Fruit fly (Drosophila melanogaster) whole organism, adult: Measurements from ENCODE around the gene CG12746.

Experiments used
- CG11617 ChIP-seq: fragments of 200-800 bp; sonication (Bioruptor generic); optimal IDR thresholded peaks from 2 replicates; lab custom pipeline; 2017; ENCODE audit warnings: mild to moderate bottlenecking, missing biosample characterization, missing genetic modification reagents, missing genetic modification characterization
- CG12768 ChIP-seq: fragments of 200-800 bp; sonication (Bioruptor generic); optimal IDR thresholded peaks from 2 replicates; lab custom pipeline; 2017; ENCODE audit warnings: missing biosample characterization, missing genetic modification characterization, mild to moderate bottlenecking, moderate library complexity, missing genetic modification reagents
- CG14711 ChIP-seq: fragments of 200-800 bp; sonication (Bioruptor generic); optimal IDR thresholded peaks from 2 replicates; lab custom pipeline; 2018; ENCODE audit warnings: missing biosample characterization, mild to moderate bottlenecking, missing genetic modification characterization, moderate library complexity
- CG1620 ChIP-seq: fragments of 200-800 bp; sonication (Bioruptor generic); optimal IDR thresholded peaks from 2 replicates; lab custom pipeline; 2016; ENCODE audit warnings: missing biosample characterization, missing genetic modification characterization
- CG33017 ChIP-seq: fragments of 200-800 bp; sonication (Bioruptor generic); optimal IDR thresholded peaks from 2 replicates; lab custom pipeline; 2018; ENCODE audit warnings: missing biosample characterization, mild to moderate bottlenecking, missing genetic modification characterization, moderate library complexity
- CG5204 ChIP-seq: fragments of 200-800 bp; sonication (Bioruptor generic); optimal IDR thresholded peaks from 2 replicates; lab custom pipeline; 2016; ENCODE audit warnings: missing biosample characterization, missing genetic modification characterization
- CG7045 ChIP-seq: fragments of 200-800 bp; sonication (Bioruptor generic); optimal IDR thresholded peaks from 2 replicates; lab custom pipeline; 2017; ENCODE audit warnings: missing biosample characterization, mild to moderate bottlenecking, missing genetic modification characterization
- CG7101 ChIP-seq: fragments of 200-800 bp; sonication (Bioruptor generic); optimal IDR thresholded peaks from 2 replicates; lab custom pipeline; 2018; ENCODE audit warnings: missing biosample characterization, mild to moderate bottlenecking, missing genetic modification characterization, moderate library complexity
- Clk ChIP-seq: fragments of 200-800 bp; sonication (Bioruptor generic); optimal IDR thresholded peaks from 2 replicates; lab custom pipeline; 2017; ENCODE audit warnings: missing biosample characterization, missing genetic modification characterization
- Crg-1 ChIP-seq: fragments of 200-800 bp; sonication (Bioruptor generic); optimal IDR thresholded peaks from 2 replicates; lab custom pipeline; 2016; ENCODE audit warnings: missing biosample characterization, missing genetic modification characterization
- Hr96 ChIP-seq: fragments of 200-800 bp; sonication (Bioruptor generic); optimal IDR thresholded peaks from 2 replicates; lab custom pipeline; 2016; ENCODE audit warnings: missing biosample characterization, missing genetic modification characterization
- Mnt ChIP-seq: fragments of 200-800 bp; sonication (Bioruptor generic); optimal IDR thresholded peaks from 2 replicates; lab custom pipeline; 2016; ENCODE audit warnings: missing biosample characterization, mild to moderate bottlenecking, missing genetic modification characterization
- bab1 ChIP-seq: fragments of 200-800 bp; sonication (Bioruptor generic); optimal IDR thresholded peaks from 3 replicates; lab custom pipeline; 2019; ENCODE audit warnings: missing biosample characterization, mild to moderate bottlenecking, missing genetic modification characterization, moderate library complexity
- cic ChIP-seq: fragments of 200-800 bp; sonication (Bioruptor generic); optimal IDR thresholded peaks from 2 replicates; lab custom pipeline; 2017; ENCODE audit warnings: missing biosample characterization, mild to moderate bottlenecking, missing genetic modification characterization, moderate library complexity
- cnc ChIP-seq, 2 experiments: fragments of >200 bp; optimal IDR thresholded peaks; 2 replicates each; lab custom pipeline; 2017
- kay ChIP-seq: fragments of 200-800 bp; sonication (Bioruptor generic); peaks from one replicate; lab custom pipeline; 2016; ENCODE audit warnings: missing biosample characterization, missing genetic modification characterization, borderline replicate concordance
- ovo ChIP-seq: fragments of 200-800 bp; sonication (Bioruptor generic); optimal IDR thresholded peaks from 2 replicates; lab custom pipeline; 2016; ENCODE audit warnings: missing biosample characterization, missing genetic modification characterization
- pad ChIP-seq: fragments of 200-800 bp; sonication (Bioruptor generic); optimal IDR thresholded peaks from 3 replicates; lab custom pipeline; 2017; ENCODE audit warnings: missing biosample characterization, missing genetic modification characterization, mild to moderate bottlenecking, moderate library complexity, missing genetic modification reagents
- tj ChIP-seq: fragments of 200-800 bp; sonication (Bioruptor generic); optimal IDR thresholded peaks from 3 replicates; lab custom pipeline; 2017; ENCODE audit warnings: missing biosample characterization, mild to moderate bottlenecking, missing genetic modification characterization, moderate library complexity
- toe ChIP-seq: fragments of 200-800 bp; sonication (Bioruptor generic); optimal IDR thresholded peaks from 2 replicates; lab custom pipeline; 2016; ENCODE audit warnings: missing biosample characterization, missing genetic modification characterization

CG12746 gene

dm6 chr3R:5600361-5601043 lies 35.8 kb downstream of the CG12746 start:
- TF ChIP-seq ovo (peak; percentile 76), tj (GFP tag; lab: Kevin White, UChicago) (peak; percentile 67), kay (GFP tag; lab: Kevin White, UChicago) (peak; percentile 97), Mnt (GFP tag; lab: Kevin White, UChicago) (peak; percentile 96), cic (GFP tag; lab: Kevin White, UChicago) (peak; percentile 87), Clk (GFP tag; lab: Kevin White, UChicago) (no peak), CG14711 (no peak), cnc (optimal IDR thresholded peaks at IDR 0.05; lab: Kevin White, UChicago) (peak; percentile 63 to 95), CG7045 (GFP tag; lab: Kevin White, UChicago) (peak; percentile 66), bab1 (GFP tag; lab: Kevin White, UChicago) (peak; percentile 49), Crg-1 (GFP tag; lab: Kevin White, UChicago) (no peak), CG7101 (tag; lab: Kevin White, UChicago) (peak; percentile 69), CG5204 (GFP tag; lab: Kevin White, UChicago) (no peak), CG11617 (GFP tag; lab: Kevin White, UChicago) (peak; percentile 65), CG12768 (GFP tag; lab: Kevin White, UChicago) (peak; percentile 87), toe (GFP tag; lab: Kevin White, UChicago) (no peak), pad (GFP tag; lab: Kevin White, UChicago) (peak; percentile 67), CG33017 (tag; lab: Kevin White, UChicago) (peak; percentile 74), Hr96 (GFP tag; lab: Kevin White, UChicago) (no peak), CG1620 (peak; percentile 32)

DNA sequence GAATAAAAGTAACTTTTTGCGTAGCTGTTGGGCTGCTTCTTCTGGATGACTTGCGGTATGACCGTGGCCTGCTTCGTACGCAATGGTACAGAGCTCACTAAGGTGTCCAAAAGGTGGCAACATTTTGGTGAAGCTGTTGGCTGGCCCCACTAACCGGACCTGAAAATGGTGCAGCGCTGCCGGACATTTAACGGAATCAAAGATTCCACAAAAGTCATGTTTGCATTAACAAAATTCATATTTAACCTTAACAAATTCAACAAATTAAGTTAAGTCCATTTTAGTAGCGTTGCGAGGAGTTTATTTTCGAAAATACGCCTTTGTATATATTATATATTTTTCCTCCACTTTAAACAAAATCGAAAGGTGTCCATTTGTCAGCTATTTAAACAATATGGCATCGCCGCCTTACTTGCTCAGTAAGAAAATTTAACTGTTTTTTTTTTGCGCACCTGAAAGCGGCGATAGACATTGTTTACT lies 36.4 kb downstream of the CG12746 start, which contains the start of the genes kra and SecS:
TSS of gene kra (minus strand) at position 93 of the 480 bp plus-strand sequence.
TSS of gene SecS (plus strand) at position 390 of the 480 bp plus-strand sequence.
- TF ChIP-seq CG14711, result peak; percentile 60
- TF ChIP-seq Mnt (GFP tag; lab: Kevin White, UChicago), result no peak
- no peak for TF ChIP-seq Hr96 (GFP tag; lab: Kevin White, UChicago)
- no peak for TF ChIP-seq CG5204 (GFP tag; lab: Kevin White, UChicago)
- peak; percentile 70 for TF ChIP-seq CG7101 (tag; lab: Kevin White, UChicago)
- TF ChIP-seq CG33017 (tag; lab: Kevin White, UChicago), result peak; percentile 41
- no peak for TF ChIP-seq pad (GFP tag; lab: Kevin White, UChicago)
- peak; percentile 14 for TF ChIP-seq CG12768 (GFP tag; lab: Kevin White, UChicago)
- TF ChIP-seq Crg-1 (GFP tag; lab: Kevin White, UChicago), result peak; percentile 76
- peak; percentile 80 for TF ChIP-seq CG1620
- no peak for TF ChIP-seq cic (GFP tag; lab: Kevin White, UChicago)
- TF ChIP-seq CG11617 (GFP tag; lab: Kevin White, UChicago), result peak; percentile 81
- peak; percentile 46 for TF ChIP-seq bab1 (GFP tag; lab: Kevin White, UChicago)
- TF ChIP-seq cnc (optimal IDR thresholded peaks at IDR 0.05; lab: Kevin White, UChicago), result no peak
- peak; percentile 94 for TF ChIP-seq kay (GFP tag; lab: Kevin White, UChicago)
- no peak for TF ChIP-seq tj (GFP tag; lab: Kevin White, UChicago)
- peak; percentile 25 for TF ChIP-seq Clk (GFP tag; lab: Kevin White, UChicago)
- no peak for TF ChIP-seq toe (GFP tag; lab: Kevin White, UChicago)
- TF ChIP-seq ovo, result peak; percentile 69
- TF ChIP-seq CG7045 (GFP tag; lab: Kevin White, UChicago), result peak; percentile 9

DNA sequence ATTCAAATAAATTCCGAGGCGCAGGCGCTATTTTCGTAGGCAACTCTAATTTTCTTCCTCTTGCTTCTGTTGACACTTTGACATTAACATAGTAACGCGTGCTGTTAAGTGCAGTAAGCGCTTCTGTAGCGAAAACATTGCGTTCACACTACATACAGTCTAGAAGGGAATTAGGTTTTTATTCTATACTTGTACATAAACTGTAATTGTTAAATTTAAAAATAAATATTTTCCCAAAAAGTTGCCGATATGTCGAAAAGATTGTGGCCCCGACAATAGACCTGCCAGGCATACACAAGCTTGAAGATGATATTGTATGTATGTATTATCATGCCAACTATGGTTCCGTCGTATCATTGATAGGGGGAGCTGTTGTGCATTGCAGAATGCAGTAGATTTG lies 41.8 kb downstream of the CG12746 start, which contains the start of gene asl:
TSS of gene asl (minus strand) at position 67 of the 400 bp plus-strand sequence.
- no peak for TF ChIP-seq toe (GFP tag; lab: Kevin White, UChicago)
- peak; percentile 44 for TF ChIP-seq CG7045 (GFP tag; lab: Kevin White, UChicago)
- TF ChIP-seq CG33017 (tag; lab: Kevin White, UChicago), result peak; percentile 52
- no peak for TF ChIP-seq Hr96 (GFP tag; lab: Kevin White, UChicago)
- peak; percentile 11 for TF ChIP-seq CG12768 (GFP tag; lab: Kevin White, UChicago)
- TF ChIP-seq CG1620, result peak; percentile 45
- TF ChIP-seq bab1 (GFP tag; lab: Kevin White, UChicago), result peak; percentile 72
- peak; percentile 59 for TF ChIP-seq Mnt (GFP tag; lab: Kevin White, UChicago)
- TF ChIP-seq cic (GFP tag; lab: Kevin White, UChicago), result peak; percentile 25
- peak; percentile 43 for TF ChIP-seq CG11617 (GFP tag; lab: Kevin White, UChicago)
- no peak for TF ChIP-seq CG5204 (GFP tag; lab: Kevin White, UChicago)
- no peak for TF ChIP-seq ovo
- TF ChIP-seq Crg-1 (GFP tag; lab: Kevin White, UChicago), result no peak
- no peak for TF ChIP-seq Clk (GFP tag; lab: Kevin White, UChicago)
- no peak for TF ChIP-seq kay (GFP tag; lab: Kevin White, UChicago)
- TF ChIP-seq CG14711, result peak; percentile 99
- TF ChIP-seq tj (GFP tag; lab: Kevin White, UChicago), result no peak
- TF ChIP-seq pad (GFP tag; lab: Kevin White, UChicago), result peak; percentile 32
- TF ChIP-seq CG7101 (tag; lab: Kevin White, UChicago), result peak; percentile 60
- no peak for TF ChIP-seq cnc (optimal IDR thresholded peaks at IDR 0.05; lab: Kevin White, UChicago)

DNA sequence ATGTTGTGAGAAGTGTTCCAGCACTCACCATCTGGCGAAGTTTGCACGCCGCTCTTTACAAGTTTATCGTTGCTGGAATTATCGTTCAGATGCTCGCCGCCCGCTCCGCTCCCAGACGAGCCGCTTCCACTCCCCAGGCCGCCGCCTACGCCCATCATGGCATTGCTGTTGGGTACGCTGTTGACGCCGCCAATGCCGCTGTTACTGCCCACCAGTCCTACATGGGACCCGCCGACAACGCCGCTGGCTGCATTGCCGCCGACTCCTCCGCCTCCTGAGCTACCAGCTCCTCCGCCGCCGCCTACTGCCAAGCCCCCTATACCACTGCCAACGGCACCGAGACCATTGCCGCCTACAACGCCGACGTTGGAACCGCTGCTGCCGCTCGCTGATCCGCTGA lies 43.8 kb downstream of the CG12746 start:
- no peak for TF ChIP-seq tj (GFP tag; lab: Kevin White, UChicago)
- TF ChIP-seq CG11617 (GFP tag; lab: Kevin White, UChicago), result no peak
- TF ChIP-seq Mnt (GFP tag; lab: Kevin White, UChicago), result no peak
- TF ChIP-seq toe (GFP tag; lab: Kevin White, UChicago), result no peak
- TF ChIP-seq Hr96 (GFP tag; lab: Kevin White, UChicago), result no peak

DNA sequence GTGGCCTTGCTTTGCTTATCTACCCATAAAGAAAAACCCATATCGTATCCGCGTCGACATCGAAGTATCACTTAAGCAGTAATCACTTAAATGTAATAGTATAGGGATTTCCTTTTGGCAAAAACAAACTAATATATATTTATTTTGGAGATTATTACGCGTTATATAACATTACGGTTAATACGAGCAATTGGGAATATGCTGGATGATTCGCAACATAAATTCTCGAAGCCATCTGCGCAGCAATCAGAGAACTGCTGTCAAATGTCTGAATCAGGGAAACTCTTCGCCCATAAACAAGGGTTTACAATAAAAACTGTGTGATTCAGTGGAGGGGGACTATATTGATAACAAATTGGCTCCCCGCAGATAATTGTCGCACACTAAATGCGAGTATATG lies 46.0 kb downstream of the CG12746 start:
- no peak for TF ChIP-seq bab1 (GFP tag; lab: Kevin White, UChicago)
- TF ChIP-seq CG12768 (GFP tag; lab: Kevin White, UChicago), result no peak
- TF ChIP-seq tj (GFP tag; lab: Kevin White, UChicago), result no peak
- TF ChIP-seq cic (GFP tag; lab: Kevin White, UChicago), result no peak
- no peak for TF ChIP-seq Hr96 (GFP tag; lab: Kevin White, UChicago)
- no peak for TF ChIP-seq CG33017 (tag; lab: Kevin White, UChicago)
- TF ChIP-seq CG14711, result no peak
- TF ChIP-seq CG5204 (GFP tag; lab: Kevin White, UChicago), result no peak
- TF ChIP-seq Clk (GFP tag; lab: Kevin White, UChicago), result no peak
